Fruit fly (Drosophila melanogaster): ENCODE data around the gene CG42597.

Gene CG42597

DNA sequence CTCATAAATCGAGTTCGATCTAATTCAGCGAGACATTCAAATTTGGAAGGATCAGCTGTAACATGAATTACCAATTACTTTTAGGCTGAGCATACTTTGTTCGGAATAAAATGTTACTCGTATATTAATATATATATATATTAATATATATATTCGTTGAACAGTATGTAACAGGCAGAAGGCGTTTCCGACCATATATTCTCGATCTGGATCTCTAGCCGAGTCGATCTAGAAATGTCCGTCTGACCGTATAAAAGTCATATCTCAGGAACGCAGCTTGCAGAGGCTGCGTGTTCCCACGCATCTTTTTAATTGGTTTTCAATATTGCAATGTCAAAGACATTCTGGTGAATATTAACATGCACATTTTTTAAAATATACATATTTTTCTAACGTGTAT, 39.2 kb upstream of the CG42597 start, which contains the start of gene tplus3b:
Gene tplus3b, minus strand, starts transcription at position 101 of the 400 bp plus-strand sequence.
- TF ChIP-seq D19B (GFP tag; optimal IDR thresholded peaks at IDR 0.05): no peak
- TF ChIP-seq CG17568 (GFP tag; optimal IDR thresholded peaks at IDR 0.05): no peak
- TF ChIP-seq eve (GFP tag; optimal IDR thresholded peaks at IDR 0.05): no peak
- TF ChIP-seq Hr51 (GFP tag; optimal IDR thresholded peaks at IDR 0.05): no peak
- no peak for TF ChIP-seq CG34422 (GFP tag; IDR thresholded peaks at IDR 0.05)
- TF ChIP-seq CG12155 (GFP tag; optimal IDR thresholded peaks at IDR 0.05): no peak
- no peak for TF ChIP-seq CG14050 (GFP tag; IDR thresholded peaks at IDR 0.05)
- TF ChIP-seq jing (GFP tag; optimal IDR thresholded peaks at IDR 0.05): no peak
- TF ChIP-seq H2.0 (GFP tag; IDR thresholded peaks at IDR 0.05): no peak
- TF ChIP-seq Hmx (GFP tag; optimal IDR thresholded peaks at IDR 0.05): no peak
- no peak for TF ChIP-seq corto (GFP tag; optimal IDR thresholded peaks at IDR 0.05)
- no peak for TF ChIP-seq nerfin-1 (tag; optimal IDR thresholded peaks at IDR 0.05)
- TF ChIP-seq exex (tag; optimal IDR thresholded peaks at IDR 0.05): no peak
- TF ChIP-seq ems (GFP tag; optimal IDR thresholded peaks at IDR 0.05): no peak
- TF ChIP-seq abd-A (tag; optimal IDR thresholded peaks at IDR 0.05): no peak
- no peak for TF ChIP-seq wek (GFP tag; optimal IDR thresholded peaks at IDR 0.05)
- no peak for TF ChIP-seq CG10462 (GFP tag; optimal IDR thresholded peaks at IDR 0.05)
- TF ChIP-seq prd (optimal IDR thresholded peaks at IDR 0.05): no peak
- no peak for TF ChIP-seq prd (GFP tag; IDR thresholded peaks at IDR 0.05)
- TF ChIP-seq pan (optimal IDR thresholded peaks at IDR 0.05): no peak
- TF ChIP-seq pan (GFP tag; optimal IDR thresholded peaks at IDR 0.05 in 1 of 2, IDR thresholded peaks at IDR 0.05 in 1 of 2): no peak

DNA sequence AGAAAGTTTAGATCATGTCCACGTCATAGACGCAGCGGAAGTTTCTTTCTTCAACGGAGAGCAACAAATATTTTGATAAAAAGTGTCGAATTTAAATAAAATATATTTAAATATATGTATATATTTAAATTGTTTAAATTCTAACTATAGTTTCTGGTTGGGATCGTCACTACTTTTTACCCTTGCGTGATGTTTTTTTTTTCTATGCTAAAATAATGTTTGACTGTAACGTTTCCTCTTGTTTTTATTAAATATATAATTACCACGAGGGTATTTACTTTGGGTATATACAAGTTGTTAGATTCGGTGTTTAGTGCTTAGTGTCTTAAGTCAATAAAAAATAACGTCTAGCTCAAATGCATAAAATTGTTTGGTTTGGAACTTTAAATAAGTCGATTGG, 14.2 kb upstream of the CG42597 start, which contains the start of gene ttm3:
Gene ttm3, plus strand, starts transcription at position 301 of the 400 bp plus-strand sequence.
- TF ChIP-seq CG4820 (GFP tag; optimal IDR thresholded peaks at IDR 0.05) (no peak), slbo (GFP tag; IDR thresholded peaks at IDR 0.05) (no peak), fru (optimal IDR thresholded peaks at IDR 0.05) (no peak), Doc2 (GFP tag; IDR thresholded peaks at IDR 0.05) (no peak), CG3726 (GFP tag; IDR thresholded peaks at IDR 0.05) (no peak), PHDP (tag; optimal IDR thresholded peaks at IDR 0.05) (no peak), NC2β (GFP tag; optimal IDR thresholded peaks at IDR 0.05) (no peak), pan (optimal IDR thresholded peaks at IDR 0.05) (no peak), pan (GFP tag; optimal IDR thresholded peaks at IDR 0.05 in 1 of 2, IDR thresholded peaks at IDR 0.05 in 1 of 2) (no peak), CG6854 (GFP tag; optimal IDR thresholded peaks at IDR 0.05) (no peak)

DNA sequence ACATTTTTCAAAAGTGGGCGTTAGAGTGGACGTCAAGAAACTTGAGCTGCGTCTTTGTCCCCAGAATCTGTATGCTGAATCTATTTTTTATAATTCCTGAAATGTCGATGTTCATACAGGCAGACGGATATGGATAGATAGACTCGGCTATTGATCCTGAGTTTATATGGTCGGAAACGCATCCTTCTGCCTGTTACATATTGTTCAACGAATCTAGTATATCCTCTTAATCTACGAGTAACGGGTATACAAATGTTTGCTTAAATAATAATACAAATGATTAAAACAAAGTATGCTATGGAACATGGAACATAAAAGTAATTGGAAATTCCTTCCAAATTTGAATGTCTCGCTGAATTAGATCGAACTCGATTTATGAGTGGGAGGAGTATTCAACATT, 5.7 kb upstream of the CG42597 start, which contains the start of gene tplus3a:
Gene tplus3a, plus strand, starts transcription at position 301 of the 400 bp plus-strand sequence.
- TF ChIP-seq CG9215 (GFP tag; IDR thresholded peaks at IDR 0.05) (no peak), CG17328 (GFP tag; IDR thresholded peaks at IDR 0.05) (no peak), sd (tag; optimal IDR thresholded peaks at IDR 0.05) (no peak), CG12299 (tag; optimal IDR thresholded peaks at IDR 0.05) (no peak), CG31441 (GFP tag; IDR thresholded peaks at IDR 0.05) (no peak), ara (GFP tag; IDR thresholded peaks at IDR 0.05) (no peak), crp (GFP tag; optimal IDR thresholded peaks at IDR 0.05) (no peak), dimm (GFP tag; IDR thresholded peaks at IDR 0.05) (no peak), pnt (GFP tag; optimal IDR thresholded peaks at IDR 0.05) (no peak), CG8359 (GFP tag; optimal IDR thresholded peaks at IDR 0.05; ENCODE audit: borderline replicate concordance) (no peak), jigr1 (GFP tag; IDR thresholded peaks at IDR 0.05) (no peak), CG6813 (GFP tag; optimal IDR thresholded peaks at IDR 0.05) (no peak), bsh (GFP tag; optimal IDR thresholded peaks at IDR 0.05) (no peak), Fer2 (tag; optimal IDR thresholded peaks at IDR 0.05) (no peak), oc (tag; optimal IDR thresholded peaks at IDR 0.05) (no peak), Mad (GFP tag; optimal IDR thresholded peaks at IDR 0.05) (no peak), sima (GFP tag; optimal IDR thresholded peaks at IDR 0.05) (no peak), chm (GFP tag; IDR thresholded peaks at IDR 0.05) (no peak), CG12391 (tag; optimal IDR thresholded peaks at IDR 0.05) (no peak), pros (GFP tag; optimal IDR thresholded peaks at IDR 0.05) (no peak)
